Fruit fly (Drosophila melanogaster) whole organism, embryonic: Measurements from ENCODE around the gene CG4968.

Experiments
- Abd-B ChIP-seq: fragments of 200-800 bp; sonication (Bioruptor generic); optimal IDR thresholded peaks from 2 replicates; lab custom pipeline; 2018; ENCODE audit warnings: missing biosample characterization, mild to moderate bottlenecking, missing genetic modification characterization, moderate library complexity
- BEAF-32 ChIP-seq: fragments of 200-800 bp; sonication (Bioruptor generic); optimal IDR thresholded peaks from 3 replicates; lab custom pipeline; 2017; ENCODE audit warnings: missing biosample characterization, missing genetic modification characterization, mild to moderate bottlenecking, moderate library complexity, missing genetic modification reagents
- Bgb ChIP-seq: fragments of 200-800 bp; sonication (Bioruptor generic); IDR thresholded peaks from 2 replicates; pipeline ENCODE4 v1.3.6; 2022; ENCODE audit warnings: missing biosample characterization, missing genetic modification characterization; ENCODE audit not compliant: partially characterized antibody
- Blimp-1 ChIP-seq: fragments of 200-800 bp; sonication (Bioruptor generic); optimal IDR thresholded peaks from 3 replicates; lab custom pipeline; 2018; ENCODE audit warnings: missing biosample characterization, missing genetic modification characterization, mild to moderate bottlenecking, moderate library complexity, missing genetic modification reagents
- CG10462 ChIP-seq: fragments of 200-800 bp; sonication (Bioruptor generic); optimal IDR thresholded peaks from 2 replicates; lab custom pipeline; 2016; ENCODE audit warnings: missing biosample characterization, missing genetic modification characterization
- CG11247 ChIP-seq: fragments of 200-800 bp; sonication (Bioruptor generic); IDR thresholded peaks from 2 replicates; pipeline ENCODE4 v1.3.6; 2022; ENCODE audit warnings: missing biosample characterization, missing genetic modification characterization
- CG11723 ChIP-seq: fragments of 200-800 bp; sonication (Bioruptor generic); optimal IDR thresholded peaks from 2 replicates; lab custom pipeline; 2017; ENCODE audit warnings: missing biosample characterization, mild to moderate bottlenecking, missing genetic modification characterization
- CG13296 ChIP-seq: fragments of 200-800 bp; sonication (Bioruptor generic); optimal IDR thresholded peaks from 3 replicates; lab custom pipeline; 2018; ENCODE audit warnings: missing biosample characterization, mild to moderate bottlenecking, missing genetic modification characterization
- CG15514 ChIP-seq: fragments of 200-800 bp; sonication (Bioruptor generic); optimal IDR thresholded peaks from 3 replicates; lab custom pipeline; 2017; ENCODE audit warnings: missing biosample characterization, missing genetic modification characterization, mild to moderate bottlenecking, moderate library complexity, missing genetic modification reagents
- CG16779 ChIP-seq: fragments of 200-800 bp; sonication (Bioruptor generic); IDR thresholded peaks from 2 replicates; pipeline ENCODE4 v1.3.6; 2022; ENCODE audit warnings: missing biosample characterization, missing genetic modification characterization
- CG17802 ChIP-seq: fragments of 200-800 bp; sonication (Bioruptor generic); optimal IDR thresholded peaks from 2 replicates; lab custom pipeline; 2018; ENCODE audit warnings: missing biosample characterization, mild to moderate bottlenecking, missing genetic modification characterization, moderate library complexity
- CG18011 ChIP-seq: fragments of 200-800 bp; sonication (Bioruptor generic); optimal IDR thresholded peaks from 2 replicates; lab custom pipeline; 2017; ENCODE audit warnings: missing biosample characterization, missing genetic modification characterization, mild to moderate bottlenecking, moderate library complexity, missing genotype
- CG30403 ChIP-seq: fragments of 200-800 bp; sonication (Bioruptor generic); optimal IDR thresholded peaks from 3 replicates; lab custom pipeline; 2016; ENCODE audit warnings: missing biosample characterization, missing genetic modification characterization
- CG34224 ChIP-seq: fragments of 200-800 bp; sonication (Bioruptor generic); IDR thresholded peaks from 3 replicates; pipeline ENCODE4 v1.3.6; 2022; ENCODE audit warnings: missing biosample characterization, missing genetic modification characterization; ENCODE audit not compliant: partially characterized antibody
- CG42726 ChIP-seq: fragments of 200-800 bp; sonication (Bioruptor generic); IDR thresholded peaks from 2 replicates; pipeline ENCODE4 v1.3.6; 2022; ENCODE audit warnings: missing biosample characterization, missing genetic modification characterization; ENCODE audit not compliant: partially characterized antibody
- CG4282 ChIP-seq: fragments of 200-800 bp; sonication (Bioruptor generic); optimal IDR thresholded peaks from 2 replicates; lab custom pipeline; 2016; ENCODE audit warnings: missing biosample characterization, missing genetic modification characterization
- CG4328 ChIP-seq: fragments of 200-800 bp; sonication (Bioruptor generic); optimal IDR thresholded peaks from 3 replicates; lab custom pipeline; 2017; ENCODE audit warnings: missing biosample characterization, missing genetic modification reagents, missing genetic modification characterization
- CG5180 ChIP-seq: fragments of 200-800 bp; sonication (Bioruptor generic); optimal IDR thresholded peaks from 3 replicates; lab custom pipeline; 2017; ENCODE audit warnings: missing biosample characterization, missing genetic modification characterization, mild to moderate bottlenecking, moderate library complexity, missing genetic modification reagents
- CG6654 ChIP-seq: fragments of 200-800 bp; sonication (Bioruptor generic); optimal IDR thresholded peaks from 2 replicates; lab custom pipeline; 2017; ENCODE audit warnings: missing biosample characterization, mild to moderate bottlenecking, missing genetic modification characterization
- CG7928 ChIP-seq: fragments of 200-800 bp; sonication (Bioruptor generic); optimal IDR thresholded peaks from 2 replicates; lab custom pipeline; 2017; ENCODE audit warnings: missing biosample characterization, mild to moderate bottlenecking, missing genetic modification characterization
- CG7963 ChIP-seq: fragments of 200-800 bp; sonication (Bioruptor generic); IDR thresholded peaks from 3 replicates; pipeline ENCODE4 v1.3.6; 2022; ENCODE audit warnings: missing biosample characterization, missing genetic modification characterization; ENCODE audit not compliant: partially characterized antibody
- CG8089 ChIP-seq: fragments of 200-800 bp; sonication (Bioruptor generic); optimal IDR thresholded peaks from 3 replicates; lab custom pipeline; 2016; ENCODE audit warnings: missing biosample characterization, missing genetic modification characterization
- CG9609 ChIP-seq: fragments of 200-800 bp; sonication (Bioruptor generic); optimal IDR thresholded peaks from 3 replicates; lab custom pipeline; 2016; ENCODE audit warnings: missing biosample characterization, missing genetic modification characterization
- CG9817 ChIP-seq: fragments of 200-800 bp; sonication (Bioruptor generic); optimal IDR thresholded peaks from 2 replicates; lab custom pipeline; 2018; ENCODE audit warnings: missing biosample characterization, mild to moderate bottlenecking, missing genetic modification characterization, moderate library complexity
- Deaf1 ChIP-seq: fragments of 200-800 bp; optimal IDR thresholded peaks from 3 replicates; lab custom pipeline; 2019; ENCODE audit warnings: missing biosample characterization, mild to moderate bottlenecking, missing genetic modification characterization, moderate library complexity
- Dll ChIP-seq: fragments of 200-800 bp; sonication (Bioruptor generic); IDR thresholded peaks from 4 replicates; pipeline ENCODE4 v1.3.6; 2022; ENCODE audit warnings: missing biosample characterization, missing genetic modification characterization; ENCODE audit not compliant: partially characterized antibody
- Dref ChIP-seq: fragments of 200-800 bp; sonication (Bioruptor generic); IDR thresholded peaks from 2 replicates; pipeline ENCODE4 v1.3.6; 2022; ENCODE audit warnings: missing biosample characterization, missing genetic modification characterization
- H2.0 ChIP-seq: fragments of 200-800 bp; sonication (Bioruptor generic); IDR thresholded peaks from 2 replicates; pipeline ENCODE4 v1.3.6; 2022; ENCODE audit warnings: missing biosample characterization, missing genetic modification characterization
- MBD-R2 ChIP-seq: fragments of 200-800 bp; sonication (Bioruptor generic); IDR thresholded peaks from 2 replicates; pipeline ENCODE4 v1.3.6; 2022; ENCODE audit warnings: missing biosample characterization, missing genetic modification characterization
- Mad ChIP-seq: fragments of 200-800 bp; sonication (Bioruptor generic); optimal IDR thresholded peaks from 2 replicates; lab custom pipeline; 2016; ENCODE audit warnings: missing biosample characterization, missing genetic modification characterization
- Ptx1 ChIP-seq: fragments of 200-800 bp; sonication (Bioruptor generic); IDR thresholded peaks from 2 replicates; pipeline ENCODE4 v1.3.6; 2022; ENCODE audit warnings: missing biosample characterization, missing genetic modification characterization
- Usf ChIP-seq: fragments of 200-800 bp; sonication (Bioruptor generic); optimal IDR thresholded peaks from 2 replicates; lab custom pipeline; 2017; ENCODE audit warnings: missing genotype, missing biosample characterization, missing genetic modification characterization
- abd-A ChIP-seq: fragments of 200-800 bp; sonication (Bioruptor generic); optimal IDR thresholded peaks from 3 replicates; lab custom pipeline; 2019; ENCODE audit warnings: missing biosample characterization, mild to moderate bottlenecking, missing genetic modification characterization, moderate library complexity
- ase ChIP-seq: fragments of 200-800 bp; sonication (Bioruptor generic); IDR thresholded peaks from 3 replicates; pipeline ENCODE4 v1.3.6; 2022; ENCODE audit warnings: missing biosample characterization, missing genetic modification characterization
- bcd ChIP-seq: fragments of 200-800 bp; sonication (Bioruptor generic); optimal IDR thresholded peaks from 2 replicates; lab custom pipeline; 2017; ENCODE audit warnings: missing biosample characterization, mild to moderate bottlenecking, missing genetic modification characterization
- chm ChIP-seq: fragments of 200-800 bp; sonication (Bioruptor generic); IDR thresholded peaks from 2 replicates; pipeline ENCODE4 v1.3.6; 2022; ENCODE audit warnings: missing biosample characterization, missing genetic modification characterization
- da ChIP-seq: fragments of 200-800 bp; sonication (Bioruptor generic); optimal IDR thresholded peaks from 2 replicates; lab custom pipeline; 2016; ENCODE audit warnings: missing biosample characterization, missing genetic modification characterization
- eyg ChIP-seq: fragments of 200-800 bp; sonication (Bioruptor generic); optimal IDR thresholded peaks from 3 replicates; lab custom pipeline; 2016; ENCODE audit warnings: missing biosample characterization, missing genetic modification characterization
- gcm2 ChIP-seq: fragments of 200-800 bp; sonication (Bioruptor generic); optimal IDR thresholded peaks from 2 replicates; lab custom pipeline; 2016; ENCODE audit warnings: missing biosample characterization, missing genetic modification characterization
- gfzf ChIP-seq: fragments of 200-800 bp; sonication (Bioruptor generic); optimal IDR thresholded peaks from 2 replicates; lab custom pipeline; 2016; ENCODE audit warnings: missing biosample characterization, mild to moderate bottlenecking, missing genetic modification characterization, moderate library complexity
- jigr1 ChIP-seq: fragments of 200-800 bp; sonication (Bioruptor generic); IDR thresholded peaks from 3 replicates; pipeline ENCODE4 v1.3.6; 2022; ENCODE audit warnings: missing biosample characterization, missing genetic modification characterization
- jing ChIP-seq: fragments of 200-800 bp; sonication (Bioruptor generic); optimal IDR thresholded peaks from 2 replicates; lab custom pipeline; 2018; ENCODE audit warnings: missing biosample characterization, mild to moderate bottlenecking, missing genetic modification characterization
- ken ChIP-seq: fragments of 200-800 bp; sonication (Bioruptor generic); IDR thresholded peaks from 3 replicates; pipeline ENCODE4 v1.3.6; 2022; ENCODE audit warnings: missing biosample characterization, missing genetic modification characterization
- kni ChIP-seq: fragments of 200-800 bp; sonication (Bioruptor generic); optimal IDR thresholded peaks from 3 replicates; lab custom pipeline; 2017; ENCODE audit warnings: mild to moderate bottlenecking, missing biosample characterization, missing genetic modification reagents, missing genetic modification characterization
- lilli ChIP-seq: fragments of 200-800 bp; sonication (Bioruptor generic); optimal IDR thresholded peaks from 3 replicates; lab custom pipeline; 2016; ENCODE audit warnings: missing biosample characterization, missing genetic modification characterization
- oc ChIP-seq: fragments of 200-800 bp; sonication (Bioruptor generic); optimal IDR thresholded peaks from 2 replicates; lab custom pipeline; 2018; ENCODE audit warnings: missing biosample characterization, mild to moderate bottlenecking, missing genetic modification characterization, moderate library complexity
- pan ChIP-seq, 4 experiments: fragments of >200 bp in 3 of 4; fragments of 200-800 bp in 1 of 4; sonication (Bioruptor generic) in 1 of 4; optimal IDR thresholded peaks in 3 of 4; IDR thresholded peaks in 1 of 4; 2 replicates each; pipeline versions ENCODE4 v1.3.6 to Lab custom; 2017 to 2022; ENCODE audit warnings: missing biosample characterization in 2 of 4, missing genetic modification characterization in 2 of 4, mixed read lengths in 1 of 4
- sob ChIP-seq: fragments of 200-800 bp; sonication (Bioruptor generic); IDR thresholded peaks from 2 replicates; pipeline ENCODE4 v1.3.6; 2022; ENCODE audit warnings: missing biosample characterization, missing genetic modification characterization
- stwl ChIP-seq: fragments of 200-800 bp; sonication (Bioruptor generic); optimal IDR thresholded peaks from 3 replicates; lab custom pipeline; 2018; ENCODE audit warnings: missing biosample characterization, mild to moderate bottlenecking, missing genetic modification characterization, moderate library complexity
- toy ChIP-seq: fragments of 200-800 bp; sonication (Bioruptor generic); IDR thresholded peaks from 2 replicates; pipeline ENCODE4 v1.3.6; 2022; ENCODE audit warnings: missing biosample characterization, missing genetic modification characterization

Gene CG4968

dm6 chr2L:10265129-10265528 lies 41.6 kb upstream of the CG4968 start, which contains the start of gene Mob3 (continued):
- TF ChIP-seq CG15514 (GFP tag; lab: Kevin White, UChicago) = no peak
- TF ChIP-seq MBD-R2 (GFP tag; lab: Robert Waterston, UW) = peak; percentile 68
- no peak for TF ChIP-seq CG4282 (GFP tag; lab: Kevin White, UChicago)
- no peak for TF ChIP-seq H2.0 (GFP tag; lab: Robert Waterston, UW)
- TF ChIP-seq bcd = no peak
- TF ChIP-seq CG8089 = no peak
- TF ChIP-seq CG16779 (GFP tag; lab: Robert Waterston, UW) = no peak
- no peak for TF ChIP-seq CG11723 (GFP tag; lab: Kevin White, UChicago)
- TF ChIP-seq Abd-B (GFP tag; lab: Kevin White, UChicago) = no peak
- TF ChIP-seq CG34224 (GFP tag; lab: Robert Waterston, UW) = 0 out of 3 replicates have a peak, but pooled peaks have one; percentile 54
- TF ChIP-seq Bgb (GFP tag; lab: Robert Waterston, UW) = peak; percentile 54; the same call in 1 of the 2 replicates
- no peak for TF ChIP-seq CG9817 (tag; lab: Kevin White, UChicago)
- no peak for TF ChIP-seq CG10462 (GFP tag; lab: Kevin White, UChicago)
- no peak for TF ChIP-seq Deaf1 (tag; lab: Kevin White, UChicago)
- no peak for TF ChIP-seq abd-A
- no peak for TF ChIP-seq CG7928 (GFP tag; lab: Kevin White, UChicago)
- no peak for TF ChIP-seq jing (GFP tag; lab: Kevin White, UChicago)
- no peak for TF ChIP-seq ken (GFP tag; lab: Robert Waterston, UW)
- TF ChIP-seq kni (GFP tag; lab: Kevin White, UChicago) = no peak
- no peak for TF ChIP-seq oc (tag; lab: Kevin White, UChicago)
- TF ChIP-seq CG30403 (GFP tag; lab: Kevin White, UChicago) = no peak
- no peak for TF ChIP-seq chm (GFP tag; lab: Robert Waterston, UW)
- no peak for TF ChIP-seq CG17802 (tag; lab: Kevin White, UChicago)
- TF ChIP-seq gfzf (GFP tag; lab: Kevin White, UChicago) = no peak
- peak; percentile 63 for TF ChIP-seq BEAF-32 (GFP tag; lab: Kevin White, UChicago)
- no peak for TF ChIP-seq CG5180 (GFP tag; lab: Kevin White, UChicago)
- no peak for TF ChIP-seq Mad (GFP tag; lab: Kevin White, UChicago)
- peak; percentile 30 for TF ChIP-seq stwl (tag; lab: Kevin White, UChicago)
- TF ChIP-seq Usf = no peak
- peak; percentile 70 for TF ChIP-seq Dref
- no peak for TF ChIP-seq gcm2 (GFP tag; lab: Kevin White, UChicago)
- no peak for TF ChIP-seq lilli
- no peak for TF ChIP-seq CG11247 (GFP tag; lab: Robert Waterston, UW)
- TF ChIP-seq eyg (GFP tag; lab: Kevin White, UChicago) = no peak
- peak; percentile 55; the same call in 1 of the 4 replicates for TF ChIP-seq Dll (GFP tag; lab: Robert Waterston, UW)
- no peak for TF ChIP-seq pan (optimal IDR thresholded peaks at IDR 0.05; lab: Kevin White, UChicago)
- TF ChIP-seq pan (GFP tag; optimal IDR thresholded peaks at IDR 0.05 in 1 of 2, IDR thresholded peaks at IDR 0.05 in 1 of 2) = no peak
- TF ChIP-seq Blimp-1 (GFP tag; lab: Kevin White, UChicago) = no peak
- no peak for TF ChIP-seq toy (GFP tag; lab: Robert Waterston, UW)
- no peak for TF ChIP-seq da
- TF ChIP-seq sob = no peak
- TF ChIP-seq jigr1 (GFP tag; lab: Robert Waterston, UW) = no peak
- no peak for TF ChIP-seq CG7963 (GFP tag; lab: Robert Waterston, UW)
- TF ChIP-seq CG18011 (GFP tag; lab: Kevin White, UChicago) = no peak
- TF ChIP-seq Ptx1 (GFP tag; lab: Robert Waterston, UW) = no peak
- TF ChIP-seq CG9609 (GFP tag; lab: Kevin White, UChicago) = no peak
- no peak for TF ChIP-seq CG4328 (GFP tag; lab: Kevin White, UChicago)
- TF ChIP-seq ase (GFP tag; lab: Robert Waterston, UW) = no peak
- no peak for TF ChIP-seq CG42726
- no peak for TF ChIP-seq CG6654 (GFP tag; lab: Kevin White, UChicago)
- no peak for TF ChIP-seq CG13296 (GFP tag; lab: Kevin White, UChicago)
